Fruit fly (Drosophila melanogaster): ENCODE data around the gene Rhp.
A peak's percentile ranks its signal among the peaks of the same experiment; 100 is the strongest.

Gene Rhp

DNA sequence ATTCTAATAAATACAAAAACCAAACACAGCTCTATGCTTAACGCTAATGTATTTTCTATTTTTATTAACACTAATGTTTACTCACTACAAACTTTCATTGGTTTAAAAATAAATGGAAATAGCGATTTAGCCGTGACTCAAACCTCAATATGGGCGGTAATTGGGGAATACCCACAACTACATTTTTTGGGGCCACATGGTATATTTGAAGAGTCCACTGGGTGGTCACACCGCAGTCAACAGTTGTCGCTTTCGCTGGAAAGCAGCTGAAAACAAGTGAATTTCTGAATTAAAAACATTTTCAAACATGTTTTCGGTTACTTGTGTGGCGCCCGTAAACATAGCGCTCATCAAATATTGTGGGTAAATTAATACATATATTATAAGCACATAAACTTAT, 39.8 kb upstream of the Rhp start, which contains the start of gene Mvd:
Mvd (plus strand) TSS at position 222 of the 400 bp plus-strand sequence.
- TF ChIP-seq D1 (tag; optimal IDR thresholded peaks at IDR 0.05) (no peak), Pif1B (GFP tag; optimal IDR thresholded peaks at IDR 0.05) (no peak), CG8159 (tag; optimal IDR thresholded peaks at IDR 0.05) (no peak), CG9948 (tag; optimal IDR thresholded peaks at IDR 0.05) (no peak), gl (tag; optimal IDR thresholded peaks at IDR 0.05) (no peak), CG14655 (GFP tag; optimal IDR thresholded peaks at IDR 0.05) (no peak), rn (GFP tag; IDR thresholded peaks at IDR 0.05) (no peak), EcR (GFP tag; optimal IDR thresholded peaks at IDR 0.05) (no peak), fd96Ca (GFP tag; IDR thresholded peaks at IDR 0.05) (no peak), CG32121 (GFP tag; IDR thresholded peaks at IDR 0.05) (no peak), CG12605 (GFP tag; IDR thresholded peaks at IDR 0.05) (no peak), CG8301 (tag; optimal IDR thresholded peaks at IDR 0.05) (no peak), CG34367 (tag; optimal IDR thresholded peaks at IDR 0.05) (no peak), CG15710 (tag; optimal IDR thresholded peaks at IDR 0.05) (no peak), Snoo (tag; optimal IDR thresholded peaks at IDR 0.05) (no peak), Ets98B (GFP tag; IDR thresholded peaks at IDR 0.05) (no peak), CG4496 (GFP tag; IDR thresholded peaks at IDR 0.05) (no peak), CG17806 (tag; optimal IDR thresholded peaks at IDR 0.05) (no peak), CG10348 (GFP tag; IDR thresholded peaks at IDR 0.05) (no peak)

DNA sequence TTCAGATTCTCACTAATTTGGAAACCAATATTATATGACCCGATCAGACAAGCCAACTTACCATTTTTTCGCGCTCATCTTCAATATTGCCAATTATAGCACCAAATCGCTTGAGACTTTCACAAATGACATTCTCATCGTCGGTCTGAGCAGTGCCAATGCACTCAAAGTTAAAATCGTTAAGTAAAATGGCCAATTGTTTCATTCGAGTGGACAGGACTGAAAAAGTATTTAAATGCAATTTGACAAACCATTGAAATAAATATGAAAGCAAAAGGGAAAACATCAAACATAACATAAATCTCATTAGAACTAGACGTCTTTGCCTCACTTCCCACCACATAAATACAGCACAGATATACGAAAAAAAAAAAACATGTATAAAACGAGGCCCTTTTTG, 32.7 kb upstream of the Rhp start, which contains the start of gene CG8260:
CG8260 (plus strand) TSS at position 301 of the 400 bp plus-strand sequence.
- TF ChIP-seq CG4496 (GFP tag; IDR thresholded peaks at IDR 0.05) (no peak), rn (GFP tag; IDR thresholded peaks at IDR 0.05) (no peak), CG14655 (GFP tag; optimal IDR thresholded peaks at IDR 0.05) (no peak), CG8159 (tag; optimal IDR thresholded peaks at IDR 0.05) (no peak), CG12605 (GFP tag; IDR thresholded peaks at IDR 0.05) (no peak), CG34367 (tag; optimal IDR thresholded peaks at IDR 0.05) (no peak), fd96Ca (GFP tag; IDR thresholded peaks at IDR 0.05) (no peak), Pif1B (GFP tag; optimal IDR thresholded peaks at IDR 0.05) (no peak), gl (tag; optimal IDR thresholded peaks at IDR 0.05) (no peak), CG17806 (tag; optimal IDR thresholded peaks at IDR 0.05) (no peak), CG32121 (GFP tag; IDR thresholded peaks at IDR 0.05) (no peak), CG13204 (GFP tag; optimal IDR thresholded peaks at IDR 0.05) (no peak), EcR (GFP tag; optimal IDR thresholded peaks at IDR 0.05) (no peak), CG8301 (tag; optimal IDR thresholded peaks at IDR 0.05) (no peak), D1 (tag; optimal IDR thresholded peaks at IDR 0.05) (no peak), Pif1A (GFP tag; optimal IDR thresholded peaks at IDR 0.05) (no peak)

DNA sequence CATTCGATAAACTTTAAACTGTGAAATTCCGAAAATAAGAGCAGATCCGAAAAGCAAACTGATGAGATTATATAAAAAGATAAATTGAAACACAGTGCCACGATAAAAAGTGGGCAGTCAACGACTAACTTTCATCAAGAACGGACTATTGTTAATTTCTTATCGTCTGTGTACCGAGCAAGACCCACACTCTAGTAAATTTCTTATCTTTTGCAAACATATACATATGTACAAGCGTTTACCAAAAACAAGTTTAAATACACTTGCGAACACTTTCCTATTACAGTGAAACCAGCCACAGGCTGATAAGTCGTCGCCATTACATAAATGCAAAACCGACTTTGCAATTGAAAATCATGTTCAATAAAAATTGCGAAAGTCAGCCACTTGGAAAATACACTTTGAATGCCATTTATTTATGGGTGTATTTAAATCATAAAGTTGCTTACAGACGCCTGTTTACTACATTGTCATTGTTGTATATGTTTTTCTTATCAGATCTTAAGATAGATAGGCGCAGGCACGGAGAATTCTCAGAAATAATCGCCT, 29.9 kb upstream of the Rhp start:
- no peak for TF ChIP-seq CG13204 (GFP tag; optimal IDR thresholded peaks at IDR 0.05)
- TF ChIP-seq CG17806 (tag; optimal IDR thresholded peaks at IDR 0.05) = no peak
- no peak for TF ChIP-seq CG10348 (GFP tag; IDR thresholded peaks at IDR 0.05)
- no peak for TF ChIP-seq gl (tag; optimal IDR thresholded peaks at IDR 0.05)
- TF ChIP-seq CG34367 (tag; optimal IDR thresholded peaks at IDR 0.05) = no peak
- TF ChIP-seq CG8301 (tag; optimal IDR thresholded peaks at IDR 0.05) = no peak
- TF ChIP-seq EcR (GFP tag; optimal IDR thresholded peaks at IDR 0.05) = no peak

DNA sequence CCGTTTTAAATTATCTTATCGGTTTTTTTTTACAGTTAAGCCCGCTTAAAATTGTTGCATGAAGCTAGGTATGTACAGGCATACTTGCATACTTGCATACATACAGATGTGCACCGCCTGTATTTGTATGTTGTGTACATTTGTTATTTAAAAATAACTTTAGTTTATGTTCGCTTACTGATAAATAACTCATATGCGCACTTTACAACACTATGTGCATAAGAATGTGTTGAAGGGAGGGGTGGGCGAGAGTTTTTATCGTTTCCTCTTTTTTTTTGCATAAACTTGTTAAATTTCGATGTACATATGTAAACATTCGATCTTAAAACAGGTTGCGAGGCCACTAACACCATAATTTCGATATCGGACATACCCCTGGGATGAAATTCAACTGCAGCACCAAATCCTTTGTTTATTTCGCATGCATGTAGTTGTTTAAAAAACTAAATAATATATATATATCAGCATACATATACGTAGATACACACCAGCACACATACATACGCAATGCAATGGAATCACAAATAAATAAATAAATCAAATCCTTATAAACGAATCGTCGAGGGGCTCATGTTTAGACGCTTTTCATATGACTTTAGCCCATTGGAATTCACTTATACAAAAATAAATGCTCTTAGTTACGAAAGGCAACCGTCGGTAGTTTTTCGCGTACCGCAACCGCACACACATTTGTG, 28.8 kb upstream of the Rhp start:
- TF ChIP-seq EcR (GFP tag; optimal IDR thresholded peaks at IDR 0.05) (peak; percentile 11), CG12605 (GFP tag; IDR thresholded peaks at IDR 0.05) (no peak)

dm6 chrX:15760447-15761297, 28.0 kb upstream of the Rhp start, which contains the start of the genes Graf and mRpL3:
TSS of gene Graf (minus strand) at chrX:15760733.
TSS of gene mRpL3 (plus strand) at chrX:15761248.
- TF ChIP-seq CG10348 (GFP tag; IDR thresholded peaks at IDR 0.05) (no peak), CG17806 (tag; optimal IDR thresholded peaks at IDR 0.05) (no peak), CG4496 (GFP tag; IDR thresholded peaks at IDR 0.05) (no peak), Pif1A (GFP tag; optimal IDR thresholded peaks at IDR 0.05) (no peak), CG14655 (GFP tag; optimal IDR thresholded peaks at IDR 0.05) (no peak), D1 (tag; optimal IDR thresholded peaks at IDR 0.05) (no peak)

dm6 chrX:15761298-15761640, 27.4 kb upstream of the Rhp start:
- TF ChIP-seq CG15710 (tag; optimal IDR thresholded peaks at IDR 0.05) (no peak), fd96Ca (GFP tag; IDR thresholded peaks at IDR 0.05) (no peak), Pif1A (GFP tag; optimal IDR thresholded peaks at IDR 0.05) (no peak), CG13204 (GFP tag; optimal IDR thresholded peaks at IDR 0.05) (no peak), EcR (GFP tag; optimal IDR thresholded peaks at IDR 0.05) (no peak), CG10348 (GFP tag; IDR thresholded peaks at IDR 0.05) (no peak), CG9948 (tag; optimal IDR thresholded peaks at IDR 0.05) (no peak), gl (tag; optimal IDR thresholded peaks at IDR 0.05) (no peak), CG8159 (tag; optimal IDR thresholded peaks at IDR 0.05) (no peak)
